Fruit fly (Drosophila melanogaster): Measurements from ENCODE around the gene CG14259.

CG14259 gene

DNA sequence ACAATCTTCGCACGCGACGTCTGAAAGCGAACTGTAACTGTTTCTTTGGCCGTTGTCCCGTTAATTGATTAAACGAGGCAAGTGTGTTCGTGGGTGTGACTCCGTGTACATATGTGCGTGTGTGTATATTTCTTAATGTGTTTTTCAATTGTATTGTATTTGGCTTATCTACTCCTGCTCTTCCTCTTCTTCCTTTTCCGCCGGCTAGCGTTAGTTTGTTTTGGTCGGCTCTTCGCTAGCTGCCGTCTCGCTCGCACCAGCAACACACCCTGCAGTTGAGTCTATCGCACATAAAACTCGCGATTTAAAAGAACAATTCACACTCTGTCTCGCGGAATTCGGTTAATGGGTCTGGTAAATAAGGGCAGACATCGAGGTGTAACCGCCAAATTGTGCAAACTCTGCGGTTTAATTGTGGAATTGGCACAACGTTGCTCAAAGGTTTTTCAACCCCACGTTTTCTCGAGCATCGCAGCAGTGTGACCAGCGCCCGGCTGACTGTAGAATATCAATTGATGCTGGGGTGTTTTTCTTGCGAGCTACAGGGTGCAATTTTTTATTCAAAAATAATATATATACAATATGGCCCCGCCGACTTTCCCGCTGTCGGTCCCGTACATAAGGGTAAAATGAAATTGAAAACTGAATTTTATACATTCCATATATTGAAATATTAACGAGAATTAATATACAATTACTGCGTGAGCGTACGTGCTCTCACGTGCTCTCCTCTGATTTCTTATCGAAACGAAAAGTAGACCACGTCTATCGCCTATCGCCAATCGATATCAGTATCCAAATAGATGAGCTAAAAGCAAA, 17.7 kb downstream of the CG14259 start, which contains the start of the genes gb and CG5815 (continued):
- peak; percentile 87 for TF ChIP-seq fd3F (GFP tag; optimal IDR thresholded peaks at IDR 0.05)
- TF ChIP-seq CG32532 (GFP tag; IDR thresholded peaks at IDR 0.05), result peak; percentile 96
- peak; percentile 87 for TF ChIP-seq dmrt11E (tag; optimal IDR thresholded peaks at IDR 0.05)
- TF ChIP-seq Mrtf (GFP tag; IDR thresholded peaks at IDR 0.05), result peak; percentile 88
- peak; percentile 88 for TF ChIP-seq gro (GFP tag; optimal IDR thresholded peaks at IDR 0.05)
- peak; percentile 74 for TF ChIP-seq odd (GFP tag; optimal IDR thresholded peaks at IDR 0.05)
- TF ChIP-seq Gug (GFP tag; IDR thresholded peaks at IDR 0.05), result peak; percentile 91
- TF ChIP-seq Scr (GFP tag; IDR thresholded peaks at IDR 0.05; ENCODE audit: partially characterized antibody), result peak; percentile 96
- no peak for TF ChIP-seq sd (tag; optimal IDR thresholded peaks at IDR 0.05)
- TF ChIP-seq CG10321 (GFP tag; IDR thresholded peaks at IDR 0.05), result peak; percentile 65
- peak; percentile 52 for TF ChIP-seq ac (GFP tag; optimal IDR thresholded peaks at IDR 0.05)
- TF ChIP-seq Nf-YB (GFP tag; optimal IDR thresholded peaks at IDR 0.05), result peak; percentile 73
- TF ChIP-seq run (tag; optimal IDR thresholded peaks at IDR 0.05), result peak; percentile 60
- TF ChIP-seq caup (GFP tag; optimal IDR thresholded peaks at IDR 0.05; ENCODE audit: severe bottlenecking), result peak; percentile 93
- peak; percentile 91 for TF ChIP-seq CG1602 (GFP tag; optimal IDR thresholded peaks at IDR 0.05)
- TF ChIP-seq ase (GFP tag; IDR thresholded peaks at IDR 0.05), result peak; percentile 84
- TF ChIP-seq Dll (GFP tag; IDR thresholded peaks at IDR 0.05; ENCODE audit: partially characterized antibody), result peak; percentile 98
- TF ChIP-seq CG17912 (GFP tag; optimal IDR thresholded peaks at IDR 0.05), result peak; percentile 66
- no peak for TF ChIP-seq oc (tag; optimal IDR thresholded peaks at IDR 0.05)
- peak; percentile 95 for TF ChIP-seq tin (GFP tag; optimal IDR thresholded peaks at IDR 0.05)
- TF ChIP-seq HLH3B (GFP tag; IDR thresholded peaks at IDR 0.05), result peak; percentile 86
- 0 out of 2 replicates have a peak, but pooled peaks have one; percentile 38 for TF ChIP-seq gt (GFP tag; IDR thresholded peaks at IDR 0.05)
- TF ChIP-seq Stat92E (GFP tag; optimal IDR thresholded peaks at IDR 0.05), result peak in 1 of 3 experiments; percentile 34
- peak; percentile 89 for TF ChIP-seq Six4 (GFP tag; optimal IDR thresholded peaks at IDR 0.05)
- TF ChIP-seq CG16815 (GFP tag; optimal IDR thresholded peaks at IDR 0.05), result peak; percentile 90
- peak; percentile 92 for TF ChIP-seq phol (tag; optimal IDR thresholded peaks at IDR 0.05)
- peak; percentile 83 for TF ChIP-seq CG13123 (GFP tag; optimal IDR thresholded peaks at IDR 0.05)
- peak; percentile 88 for TF ChIP-seq CG7963 (GFP tag; IDR thresholded peaks at IDR 0.05; ENCODE audit: partially characterized antibody)
- TF ChIP-seq tna (GFP tag; IDR thresholded peaks at IDR 0.05; ENCODE audit: partially characterized antibody), result peak; percentile 86
- peak; percentile 80 for TF ChIP-seq gsb (GFP tag; IDR thresholded peaks at IDR 0.05)
- TF ChIP-seq lilli (GFP tag; optimal IDR thresholded peaks at IDR 0.05), result peak; percentile 96
- TF ChIP-seq BEAF-32 (GFP tag; optimal IDR thresholded peaks at IDR 0.05), result peak; percentile 92
- TF ChIP-seq dpn (GFP tag; optimal IDR thresholded peaks at IDR 0.05), result peak; percentile 89 to 92
- peak; percentile 65 for TF ChIP-seq CG17186 (GFP tag; optimal IDR thresholded peaks at IDR 0.05)
- TF ChIP-seq klu (GFP tag; IDR thresholded peaks at IDR 0.05), result peak; percentile 85
- peak; percentile 89 for TF ChIP-seq seq (GFP tag; IDR thresholded peaks at IDR 0.05)
- TF ChIP-seq gcm2 (GFP tag; optimal IDR thresholded peaks at IDR 0.05), result peak; percentile 71
- 0 out of 2 replicates have a peak, but pooled peaks have one; percentile 11 for TF ChIP-seq dan (GFP tag; IDR thresholded peaks at IDR 0.05)
- TF ChIP-seq yki (optimal IDR thresholded peaks at IDR 0.05), result no peak
- peak; percentile 80 for TF ChIP-seq kay (GFP tag; optimal IDR thresholded peaks at IDR 0.05)
- TF ChIP-seq CG7987 (GFP tag; optimal IDR thresholded peaks at IDR 0.05), result peak; percentile 88
- TF ChIP-seq abd-A (tag; optimal IDR thresholded peaks at IDR 0.05), result no peak
- peak; percentile 92 for TF ChIP-seq az2 (GFP tag; optimal IDR thresholded peaks at IDR 0.05)
- TF ChIP-seq fd96Cb (tag; optimal IDR thresholded peaks at IDR 0.05), result peak; percentile 89
- TF ChIP-seq Myb (GFP tag; optimal IDR thresholded peaks at IDR 0.05), result peak; percentile 51
- TF ChIP-seq dimm (GFP tag; IDR thresholded peaks at IDR 0.05), result peak; percentile 56
- TF ChIP-seq shn (GFP tag; optimal IDR thresholded peaks at IDR 0.05), result peak; percentile 73
